Fruit fly (Drosophila melanogaster): ENCODE measurements around the gene CG5902.

dm6 chr3R:24024688-24025087 lies 38.2 kb downstream of the CG5902 start:
- TF ChIP-seq psq (optimal IDR thresholded peaks at IDR 0.05) (no peak), pan (optimal IDR thresholded peaks at IDR 0.05) (no peak), usp (GFP tag; optimal IDR thresholded peaks at IDR 0.05) (no peak), Dll (optimal IDR thresholded peaks at IDR 0.05) (no peak), CG8478 (optimal IDR thresholded peaks at IDR 0.05) (no peak)

Measured in whole organism.